Worm (Caenorhabditis elegans): ENCODE measurements around the gene Y67D8B.1.
"Not testable (repeated sequence)": the region's sequence is repeated elsewhere in the genome, so short reads cannot be mapped to it uniquely, and the experiment has no call there.

The Y67D8B.1 gene

DNA sequence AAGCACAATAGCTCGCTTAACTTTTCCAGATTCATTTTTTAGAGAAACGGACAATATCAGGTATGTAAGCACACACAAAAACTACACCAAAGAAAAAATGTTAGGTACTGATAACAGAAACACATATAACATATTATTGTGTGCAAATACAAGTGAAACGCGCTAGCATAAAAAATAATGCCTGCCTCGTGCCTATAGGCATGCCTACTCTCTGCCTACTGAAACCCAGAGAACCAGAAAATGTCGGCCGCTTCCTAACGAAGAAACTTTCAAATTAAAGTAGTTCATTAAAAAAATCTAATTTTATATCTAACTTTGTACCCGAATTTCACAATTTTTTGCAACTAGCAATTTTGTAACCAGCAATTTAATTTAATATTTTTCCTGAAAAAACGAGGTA is at the start of gene Y67D8B.1:
Y67D8B.1 (minus strand) TSS at position 101 of the 400 bp plus-strand sequence.
- not testable (repeated sequence) for TF ChIP-seq K11D2.4 (GFP tag; IDR thresholded peaks at IDR 0.05); zfh-2 (GFP tag; conservative IDR thresholded peaks at IDR 0.05); lir-1 (GFP tag; conservative IDR thresholded peaks at IDR 0.05)

DNA sequence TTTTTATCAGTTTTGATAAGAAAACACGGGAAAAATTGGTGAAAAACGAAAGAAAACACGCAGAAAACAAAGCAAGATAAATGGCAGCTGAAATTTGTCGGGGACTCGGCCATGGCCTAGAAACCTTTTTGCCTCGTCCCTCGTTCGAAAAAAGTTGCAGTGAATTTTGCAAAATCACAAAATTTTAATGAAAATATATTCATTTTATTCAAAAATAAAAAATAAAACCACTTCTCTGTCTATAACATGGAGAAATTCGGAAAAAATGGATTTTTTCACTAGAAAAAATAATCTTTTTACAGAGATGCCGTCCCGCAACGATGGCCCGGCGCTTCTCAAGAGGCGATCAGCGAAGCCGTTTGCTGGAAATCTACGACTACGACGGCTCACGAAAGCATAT is 49.7 kb upstream of the Y67D8B.1 start, which contains the start of gene Y67D8A.2:
Y67D8A.2 (plus strand) TSS at position 301 of the 400 bp plus-strand sequence.
- TF ChIP-seq Y79H2A.3 (GFP tag; conservative IDR thresholded peaks at IDR 0.05) (no peak), hmg-20 (GFP tag; IDR thresholded peaks at IDR 0.05) (no peak), pha-4 (tag; optimal IDR thresholded peaks at IDR 0.05) (no peak), T07F8.4 (tag; optimal IDR thresholded peaks at IDR 0.05) (no peak), dpff-1 (tag; optimal IDR thresholded peaks at IDR 0.05) (no peak), lin-26 (GFP tag; IDR thresholded peaks at IDR 0.05) (no peak), madf-6 (GFP tag; IDR thresholded peaks at IDR 0.05) (no peak), nhr-27 (tag; optimal IDR thresholded peaks at IDR 0.05) (no peak), snpc-4 (GFP tag; optimal IDR thresholded peaks at IDR 0.05) (no peak), snpc-4 (tag; optimal IDR thresholded peaks at IDR 0.05) (no peak), ztf-25 (GFP tag; IDR thresholded peaks at IDR 0.05) (no peak), ztf-6 (GFP tag; IDR thresholded peaks at IDR 0.05) (no peak), ceh-58 (GFP tag; IDR thresholded peaks at IDR 0.05) (no peak), let-607 (tag; optimal IDR thresholded peaks at IDR 0.05) (no peak), fkh-3 (tag; optimal IDR thresholded peaks at IDR 0.05) (no peak)

DNA sequence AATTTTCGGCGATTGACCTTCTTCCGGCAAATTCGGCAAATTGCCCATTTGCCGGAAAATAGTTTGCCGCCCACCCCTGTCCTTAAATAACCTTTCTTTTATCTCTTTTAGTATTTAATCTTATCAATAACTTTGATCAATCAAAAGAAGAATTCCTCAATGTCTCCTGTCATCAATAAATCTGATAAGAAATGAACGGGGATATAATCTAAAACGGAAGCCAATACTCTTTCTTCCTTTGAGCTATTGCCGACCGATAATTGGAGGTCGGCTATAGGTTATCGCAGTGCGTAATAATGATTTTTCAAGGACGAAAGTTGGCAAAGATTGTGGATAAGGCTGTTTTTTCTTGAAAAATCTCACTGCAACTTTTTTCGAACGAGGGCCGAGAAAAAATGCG is 48.7 kb upstream of the Y67D8B.1 start:
- TF ChIP-seq unc-62 (GFP tag; optimal IDR thresholded peaks at IDR 0.05) (peak; percentile 27), Y53F4B.3 (GFP tag; IDR thresholded peaks at IDR 0.05) (no peak)

DNA sequence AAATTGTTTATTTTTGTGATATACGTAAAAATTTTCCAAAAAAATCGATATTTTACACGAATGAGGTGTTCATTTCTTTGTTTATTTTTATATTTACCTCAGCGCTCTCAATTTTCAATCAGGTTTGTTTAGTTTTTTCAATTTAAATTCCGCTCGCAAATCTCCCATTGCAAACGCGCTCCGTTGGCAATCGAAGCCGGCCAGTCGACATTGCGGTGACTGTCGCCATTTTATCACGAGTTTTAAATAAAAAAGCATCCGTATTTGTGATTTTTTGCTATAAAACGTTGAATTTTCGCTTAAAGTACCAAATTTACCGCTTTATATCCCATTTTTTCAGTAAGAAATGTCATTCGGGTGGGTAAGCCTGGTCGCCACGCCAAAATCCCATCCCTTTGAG is 41.0 kb upstream of the Y67D8B.1 start, which contains the start of gene slmp-1:
slmp-1 (plus strand) TSS at position 335 of the 400 bp plus-strand sequence.
- TF ChIP-seq lin-35 (GFP tag; optimal IDR thresholded peaks at IDR 0.05) (peak in 1 of 3 experiments; percentile 77), snpc-1.1 (tag; optimal IDR thresholded peaks at IDR 0.05; ENCODE audit: insufficient read depth) (no peak), madf-10 (tag; optimal IDR thresholded peaks at IDR 0.05) (no peak), nhr-90 (tag; optimal IDR thresholded peaks at IDR 0.05) (no peak), dpl-1 (GFP tag; optimal IDR thresholded peaks at IDR 0.05) (peak; percentile 24), lin-54 (GFP tag; optimal IDR thresholded peaks at IDR 0.05) (peak; percentile 57), snpc-4 (GFP tag; optimal IDR thresholded peaks at IDR 0.05) (no peak), snpc-4 (tag; optimal IDR thresholded peaks at IDR 0.05) (peak in 1 of 4 experiments; percentile 30), efl-1 (GFP tag; optimal IDR thresholded peaks at IDR 0.05) (peak; percentile 37), mcd-1 (GFP tag; IDR thresholded peaks at IDR 0.05) (peak; percentile 90), ceh-27 (GFP tag; optimal IDR thresholded peaks at IDR 0.05) (peak; percentile 10), hmg-1.2 (GFP tag; IDR thresholded peaks at IDR 0.05) (0 out of 2 replicates have a peak, but pooled peaks have one; percentile 23), cebp-1 (GFP tag; IDR thresholded peaks at IDR 0.05) (no peak), cebp-1 (tag; optimal IDR thresholded peaks at IDR 0.05) (peak; percentile 43), nhr-80 (tag; optimal IDR thresholded peaks at IDR 0.05) (peak; percentile 44), unc-130 (GFP tag; optimal IDR thresholded peaks at IDR 0.05) (no peak), ztf-26 (tag; optimal IDR thresholded peaks at IDR 0.05) (no peak), dox-1 (GFP tag; IDR thresholded peaks at IDR 0.05) (peak; percentile 35; the same call in 1 of the 2 replicates), attf-5 (GFP tag; optimal IDR thresholded peaks at IDR 0.05) (peak; percentile 59)

Data from whole organism, young adult.